Worm (Caenorhabditis elegans) whole organism, mixed stage, embryonic: Measurements from ENCODE around the gene sdn-1.

Source experiments
- flh-1 ChIP-seq: fragments of 200-800 bp; sonication (Bioruptor generic); optimal IDR thresholded peaks from 2 replicates; lab custom pipeline; 2018; ENCODE audit warnings: mild to moderate bottlenecking, missing genetic modification characterization, moderate library complexity, missing compliant biosample characterization
- lin-13 ChIP-seq: fragments of 150-350 bp; optimal IDR thresholded peaks from 2 replicates; lab custom pipeline; 2014; ENCODE audit warnings: missing biosample characterization, missing genetic modification characterization
- lin-32 ChIP-seq: fragments of 200-800 bp; sonication (Bioruptor generic); optimal IDR thresholded peaks from 2 replicates; lab custom pipeline; 2018; ENCODE audit warnings: mild to moderate bottlenecking, missing genetic modification characterization, missing compliant biosample characterization
- nhr-12 ChIP-seq: fragments of 150-350 bp; optimal IDR thresholded peaks from 2 replicates; lab custom pipeline; 2014; ENCODE audit warnings: missing biosample characterization, missing genetic modification characterization
- nhr-28 ChIP-seq: fragments of 150-350 bp; optimal IDR thresholded peaks from 2 replicates; lab custom pipeline; 2014; ENCODE audit warnings: missing biosample characterization, missing genetic modification characterization
- unc-62 ChIP-seq: fragments of 150-350 bp; optimal IDR thresholded peaks from 2 replicates; lab custom pipeline; 2014; ENCODE audit warnings: missing biosample characterization, missing genetic modification reagents, missing genetic modification characterization

DNA sequence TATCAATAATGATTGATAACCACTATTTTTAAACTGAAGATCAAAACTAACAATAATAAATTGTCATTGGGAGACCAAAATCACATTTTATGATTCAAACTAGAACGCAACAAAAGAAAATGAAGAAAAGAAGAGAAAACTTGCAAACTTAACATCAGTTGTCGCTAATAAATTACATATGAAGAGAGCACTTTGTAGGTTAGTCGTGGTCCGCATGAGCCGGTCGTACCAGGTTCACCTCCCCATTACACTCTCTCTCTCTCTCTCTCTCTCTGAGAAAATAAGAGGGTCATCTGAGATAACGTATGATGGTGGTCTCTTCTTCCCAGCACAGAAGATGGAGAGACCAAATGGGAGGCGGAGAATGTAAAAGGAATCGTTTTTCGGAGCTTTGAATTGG, 36.0 kb upstream of the sdn-1 start:
- TF ChIP-seq lin-13 (tag; lab: Kevin White, UChicago) (no peak), unc-62 (GFP tag; lab: Kevin White, UChicago) (peak; percentile 29), flh-1 (GFP tag; lab: Kevin White, UChicago) (no peak), nhr-28 (no peak), nhr-12 (tag; lab: Kevin White, UChicago) (no peak), lin-32 (no peak)
